Worm (Caenorhabditis elegans) whole organism, late embryonic: ENCODE results near the gene nas-18.

Experiments
- C08G9.2 ChIP-seq: sonication (generic microtip); optimal IDR thresholded peaks from 2 replicates; lab custom pipeline; 2016; ENCODE audit warnings: mild to moderate bottlenecking, missing genetic modification characterization, moderate library complexity, missing compliant biosample characterization
- C38D4.7 ChIP-seq: fragments of 200-800 bp; sonication (Bioruptor generic); optimal IDR thresholded peaks from 2 replicates; lab custom pipeline; 2018; ENCODE audit warnings: mild to moderate bottlenecking, missing genetic modification characterization, moderate library complexity, missing compliant biosample characterization
- K09A11.1 ChIP-seq: sonication (generic microtip); optimal IDR thresholded peaks from 2 replicates; lab custom pipeline; 2017; ENCODE audit warnings: antibody characterized with exemption, mild to moderate bottlenecking, missing genetic modification characterization, missing compliant biosample characterization; ENCODE audit not compliant: insufficient read depth
- T23F11.4 ChIP-seq: fragments of 200-800 bp; sonication (Bioruptor generic); optimal IDR thresholded peaks from 2 replicates; lab custom pipeline; 2018; ENCODE audit warnings: mild to moderate bottlenecking, missing genetic modification characterization, missing compliant biosample characterization
- Y22D7AL.16 ChIP-seq: sonication (generic microtip); optimal IDR thresholded peaks from 2 replicates; lab custom pipeline; 2016; ENCODE audit warnings: missing genetic modification characterization, missing compliant biosample characterization
- ama-1 ChIP-seq: fragments of 150-350 bp; optimal IDR thresholded peaks from 2 replicates; lab custom pipeline; 2014
- ceh-18 ChIP-seq: sonication (generic microtip); optimal IDR thresholded peaks from 2 replicates; lab custom pipeline; 2016; ENCODE audit warnings: missing genetic modification characterization, missing compliant biosample characterization
- ceh-19 ChIP-seq: fragments of 200-800 bp; sonication (Bioruptor generic); optimal IDR thresholded peaks from 2 replicates; lab custom pipeline; 2018; ENCODE audit warnings: mild to moderate bottlenecking, missing genetic modification characterization, missing compliant biosample characterization
- ceh-2 ChIP-seq: sonication (generic microtip); optimal IDR thresholded peaks from 2 replicates; lab custom pipeline; 2016; ENCODE audit warnings: missing genotype, missing genetic modification characterization, missing compliant biosample characterization
- ceh-30 ChIP-seq: fragments of 150-350 bp; optimal IDR thresholded peaks from 2 replicates; lab custom pipeline; 2014; ENCODE audit warnings: missing biosample characterization, missing genetic modification characterization
- ceh-45 ChIP-seq: fragments of 200-800 bp; sonication (Bioruptor generic); IDR thresholded peaks from 2 replicates; pipeline ENCODE4 v1.3.6; 2022; ENCODE audit warnings: missing genetic modification reagents, missing genetic modification characterization, missing compliant biosample characterization
- elt-2 ChIP-seq: sonication (generic microtip); optimal IDR thresholded peaks from 2 replicates; lab custom pipeline; 2016; ENCODE audit warnings: missing genetic modification reagents, missing genetic modification characterization, missing compliant biosample characterization
- ets-4 ChIP-seq: sonication (generic microtip); optimal IDR thresholded peaks from 2 replicates; lab custom pipeline; 2016; ENCODE audit warnings: missing genetic modification characterization, missing compliant biosample characterization
- fkh-10 ChIP-seq: fragments of 150-350 bp; optimal IDR thresholded peaks from 2 replicates; lab custom pipeline; 2014; ENCODE audit warnings: missing biosample characterization, missing genetic modification reagents, missing genetic modification characterization
- gmeb-2 ChIP-seq: sonication (generic microtip); optimal IDR thresholded peaks from 2 replicates; lab custom pipeline; 2016; ENCODE audit warnings: missing genetic modification characterization, inconsistent platforms, missing compliant biosample characterization
- hlh-13 ChIP-seq: fragments of 200-800 bp; sonication (Bioruptor generic); optimal IDR thresholded peaks from 2 replicates; lab custom pipeline; 2018; ENCODE audit warnings: mild to moderate bottlenecking, missing genetic modification characterization, missing compliant biosample characterization
- hlh-15 ChIP-seq: sonication (generic microtip); optimal IDR thresholded peaks from 2 replicates; lab custom pipeline; 2016; ENCODE audit warnings: missing genetic modification characterization, missing compliant biosample characterization
- hlh-30 ChIP-seq: sonication (generic microtip); optimal IDR thresholded peaks from 2 replicates; lab custom pipeline; 2017; ENCODE audit warnings: antibody characterized with exemption, missing genetic modification characterization, missing compliant biosample characterization; ENCODE audit not compliant: insufficient read depth
- hlh-6 ChIP-seq: sonication (generic microtip); optimal IDR thresholded peaks from 2 replicates; lab custom pipeline; 2016; ENCODE audit warnings: missing genotype, missing genetic modification characterization, missing compliant biosample characterization
- lim-6 ChIP-seq: sonication (generic microtip); optimal IDR thresholded peaks from 2 replicates; lab custom pipeline; 2016; ENCODE audit warnings: missing genetic modification characterization, missing compliant biosample characterization
- madf-2 ChIP-seq: sonication (generic microtip); optimal IDR thresholded peaks from 2 replicates; lab custom pipeline; 2017; ENCODE audit warnings: missing genetic modification characterization, missing compliant biosample characterization
- nhr-232 ChIP-seq: sonication (generic microtip); optimal IDR thresholded peaks from 2 replicates; lab custom pipeline; 2016; ENCODE audit warnings: missing genetic modification characterization, missing compliant biosample characterization
- npax-4 ChIP-seq: sonication (generic microtip); optimal IDR thresholded peaks from 2 replicates; lab custom pipeline; 2016; ENCODE audit warnings: missing genetic modification characterization, missing compliant biosample characterization
- pag-3 ChIP-seq: sonication (generic microtip); optimal IDR thresholded peaks from 2 replicates; lab custom pipeline; 2016; ENCODE audit warnings: missing compliant biosample characterization, missing genetic modification characterization, borderline replicate concordance
- pat-9 ChIP-seq: fragments of 200-800 bp; sonication (Bioruptor generic); optimal IDR thresholded peaks from 2 replicates; lab custom pipeline; 2018; ENCODE audit warnings: mild to moderate bottlenecking, missing genetic modification characterization, moderate library complexity, missing compliant biosample characterization
- pha-2 ChIP-seq: sonication (generic microtip); optimal IDR thresholded peaks from 2 replicates; lab custom pipeline; 2017; ENCODE audit warnings: mild to moderate bottlenecking, missing genetic modification characterization, missing compliant biosample characterization
- pqm-1 ChIP-seq: sonication (generic microtip); optimal IDR thresholded peaks from 2 replicates; lab custom pipeline; 2016; ENCODE audit warnings: missing genetic modification characterization, missing compliant biosample characterization
- ref-2 ChIP-seq: sonication (generic microtip); optimal IDR thresholded peaks from 2 replicates; lab custom pipeline; 2016; ENCODE audit warnings: missing genetic modification characterization, missing compliant biosample characterization
- sdc-2 ChIP-seq: sonication (generic microtip); optimal IDR thresholded peaks from 2 replicates; lab custom pipeline; 2016; ENCODE audit warnings: missing genotype, missing genetic modification characterization, missing compliant biosample characterization
- sox-2 ChIP-seq: fragments of 200-800 bp; sonication (Bioruptor generic); IDR thresholded peaks from 2 replicates; pipeline ENCODE4 v1.3.6; 2022; ENCODE audit warnings: missing genetic modification reagents, missing genetic modification characterization, missing compliant biosample characterization
- syd-9 ChIP-seq: sonication (generic microtip); optimal IDR thresholded peaks from 2 replicates; lab custom pipeline; 2016; ENCODE audit warnings: mild to moderate bottlenecking, missing genetic modification characterization, moderate library complexity, missing compliant biosample characterization
- tbx-2 ChIP-seq: sonication (generic microtip); optimal IDR thresholded peaks from 2 replicates; lab custom pipeline; 2016; ENCODE audit warnings: missing genetic modification characterization, missing compliant biosample characterization
- tbx-7 ChIP-seq: sonication (generic microtip); optimal IDR thresholded peaks from 2 replicates; lab custom pipeline; 2016; ENCODE audit warnings: missing genotype, missing genetic modification characterization, missing compliant biosample characterization

nas-18 gene

DNA sequence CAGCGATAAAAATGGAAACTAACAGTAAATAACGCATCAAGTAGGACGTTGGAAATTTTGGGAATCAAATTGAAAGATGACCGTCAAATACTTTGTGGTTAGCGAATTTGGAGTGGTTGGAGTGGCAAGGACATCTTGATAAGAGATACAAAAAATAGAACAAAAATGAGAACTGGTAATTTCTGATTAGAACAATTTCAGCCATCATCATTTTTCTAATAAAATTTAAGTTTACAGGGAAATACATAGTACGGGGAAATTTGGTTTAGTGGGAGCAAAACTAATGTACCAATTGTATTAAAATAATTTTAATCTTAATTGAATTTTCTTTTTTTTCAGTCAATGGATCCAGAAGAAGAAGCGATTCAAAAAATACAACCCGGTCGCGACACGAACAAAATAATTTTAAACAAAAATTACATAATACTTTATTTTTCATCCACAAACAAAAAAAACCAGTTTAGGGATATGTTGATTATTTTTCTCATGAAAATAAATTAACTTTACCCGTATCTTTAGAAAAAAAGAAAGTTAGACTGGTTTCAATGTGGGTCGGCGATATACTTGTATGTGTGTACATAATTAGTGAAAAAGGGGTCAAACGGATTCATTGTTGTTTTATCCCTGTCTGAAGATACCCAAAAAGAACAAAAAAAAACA is 14.8 kb downstream of the nas-18 start, which contains the start of the genes K03B8.8 and grl-3:
TSS of gene K03B8.8 (minus strand) at position 101 of the 660 bp plus-strand sequence.
TSS of gene grl-3 (plus strand) at position 610 of the 660 bp plus-strand sequence.
- TF ChIP-seq sdc-2, result no peak

DNA sequence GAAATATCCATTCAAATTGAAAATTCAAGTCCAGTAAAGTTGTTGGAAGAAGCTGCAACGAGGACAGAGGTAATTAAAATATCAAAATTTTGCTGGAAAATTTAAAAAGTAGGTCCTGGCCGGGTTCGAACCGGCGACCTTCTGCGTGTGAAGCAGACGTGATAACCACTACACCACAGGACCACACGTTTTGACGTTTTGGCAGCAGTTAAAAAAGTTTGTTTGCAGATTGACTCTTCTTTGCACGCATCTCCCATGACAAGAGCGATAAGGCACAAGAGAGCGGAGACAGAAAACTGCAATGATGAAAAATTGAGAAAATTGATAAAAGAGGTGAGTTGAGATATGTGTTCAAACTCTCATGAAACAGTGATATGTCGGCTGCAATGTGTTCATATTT is 15.9 kb downstream of the nas-18 start:
- TF ChIP-seq elt-2 (tag; lab: Kevin White, UChicago), result peak; percentile 63
- no peak for TF ChIP-seq tbx-7 (tag; lab: Kevin White, UChicago)

DNA sequence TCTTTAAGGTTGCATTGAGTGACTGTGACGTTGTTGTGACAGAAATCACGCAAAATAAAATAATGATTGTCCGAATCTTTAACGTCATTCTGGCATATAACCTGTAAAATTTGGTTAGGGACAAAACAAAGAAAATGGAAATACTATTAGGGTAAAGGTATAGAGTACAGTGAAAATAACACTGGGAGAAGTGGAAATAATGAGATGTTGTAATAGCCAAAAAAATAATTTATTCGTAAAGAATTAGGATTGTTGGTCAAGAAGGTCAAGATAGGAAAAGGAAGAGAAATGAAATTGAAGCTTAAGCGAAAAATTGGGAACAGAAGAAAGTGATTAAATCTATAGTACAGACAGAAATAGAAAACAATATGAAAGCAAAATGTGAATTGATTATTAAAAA is 18.8 kb downstream of the nas-18 start, which contains the start of gene deg-3:
TSS of gene deg-3 (minus strand) at position 101 of the 400 bp plus-strand sequence.
- TF ChIP-seq pat-9 (tag; lab: Kevin White, UChicago), result no peak
- TF ChIP-seq ceh-2, result no peak
- no peak for TF ChIP-seq Y22D7AL.16 (tag; lab: Kevin White, UChicago)
- TF ChIP-seq hlh-13 (GFP tag; lab: Kevin White, UChicago), result no peak
- no peak for TF ChIP-seq ama-1 (lab: Kevin White, UChicago)
- no peak for TF ChIP-seq K09A11.1 (tag; lab: Kevin White, UChicago)
- TF ChIP-seq pha-2 (tag; lab: Kevin White, UChicago), result no peak
- TF ChIP-seq hlh-6 (tag; lab: Kevin White, UChicago), result no peak
- TF ChIP-seq C38D4.7 (GFP tag; lab: Kevin White, UChicago), result no peak
- no peak for TF ChIP-seq gmeb-2 (tag; lab: Kevin White, UChicago)
- TF ChIP-seq hlh-15 (tag; lab: Kevin White, UChicago), result no peak
- TF ChIP-seq syd-9, result no peak
- TF ChIP-seq madf-2 (tag; lab: Kevin White, UChicago), result no peak
- no peak for TF ChIP-seq T23F11.4 (GFP tag; lab: Kevin White, UChicago)
- TF ChIP-seq, all 69 proteins: peak for 0

DNA sequence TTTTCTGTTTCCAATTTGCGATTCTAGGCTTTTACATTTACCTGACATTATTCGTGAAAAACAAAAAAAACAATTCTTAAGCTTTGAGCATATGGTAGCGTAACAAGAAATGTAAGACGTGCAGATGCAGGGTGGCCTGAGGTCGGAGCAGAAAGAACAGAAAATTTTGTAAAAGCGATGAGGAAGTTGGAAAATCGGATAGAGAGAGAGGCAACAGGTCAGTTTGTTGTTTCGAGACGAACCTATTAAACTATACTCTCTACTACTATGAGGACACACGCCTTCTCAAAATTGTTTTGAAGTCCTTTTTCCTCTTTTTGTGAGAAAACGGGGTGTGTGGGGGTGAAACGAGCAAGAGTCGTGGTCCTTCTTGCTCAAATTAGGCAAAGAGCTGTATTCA is 25.4 kb downstream of the nas-18 start, which contains the start of gene des-2:
TSS of gene des-2 (minus strand) at position 101 of the 400 bp plus-strand sequence.
- no peak for TF ChIP-seq ceh-45 (GFP tag; lab: Robert Waterston, UW)
- no peak for TF ChIP-seq ceh-30 (tag; lab: Kevin White, UChicago)

DNA sequence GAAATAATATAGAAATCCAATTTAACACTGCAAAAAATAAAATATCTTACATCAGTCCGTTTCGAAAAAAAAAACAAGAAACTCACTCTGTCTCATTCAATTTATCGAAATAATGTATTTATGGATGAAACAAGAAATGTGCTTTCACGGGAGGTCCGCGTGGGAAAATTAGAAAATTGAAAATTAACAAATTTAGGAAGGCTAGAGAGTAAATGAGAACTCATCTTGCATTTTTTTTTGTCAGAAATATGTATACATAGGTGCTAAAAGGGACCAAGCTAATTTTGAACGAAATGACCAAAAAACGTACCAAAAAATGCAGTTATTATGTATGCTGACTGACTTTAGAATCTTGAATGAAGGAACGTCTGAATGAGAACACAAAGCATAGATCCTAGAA is 28.3 kb downstream of the nas-18 start, which contains the start of gene T26H10.2:
TSS of gene T26H10.2 (minus strand) at position 101 of the 400 bp plus-strand sequence.
- TF ChIP-seq ceh-19 (GFP tag; lab: Kevin White, UChicago), result no peak
- TF ChIP-seq C08G9.2, result no peak
- no peak for TF ChIP-seq tbx-2 (tag; lab: Kevin White, UChicago)
- no peak for TF ChIP-seq hlh-30 (tag; lab: Kevin White, UChicago)
- TF ChIP-seq pag-3 (tag; lab: Kevin White, UChicago), result no peak
- TF ChIP-seq tbx-7 (tag; lab: Kevin White, UChicago), result no peak
- no peak for TF ChIP-seq fkh-10 (GFP tag; lab: Kevin White, UChicago)
- no peak for TF ChIP-seq ref-2
- no peak for TF ChIP-seq ets-4 (tag; lab: Kevin White, UChicago)
- no peak for TF ChIP-seq sox-2 (GFP tag; lab: Robert Waterston, UW)
- no peak for TF ChIP-seq T23F11.4 (GFP tag; lab: Kevin White, UChicago)
- no peak for TF ChIP-seq ceh-45 (GFP tag; lab: Robert Waterston, UW)
- no peak for TF ChIP-seq nhr-232
- no peak for TF ChIP-seq npax-4 (tag; lab: Kevin White, UChicago)
- no peak for TF ChIP-seq pqm-1 (tag; lab: Kevin White, UChicago)
- no peak for TF ChIP-seq syd-9
- no peak for TF ChIP-seq ceh-18
- TF ChIP-seq lim-6 (tag; lab: Kevin White, UChicago), result no peak
- TF ChIP-seq K09A11.1 (tag; lab: Kevin White, UChicago), result no peak
